Fruit fly (Drosophila melanogaster) whole organism, embryonic: ENCODE results near the gene CG14280.

Source experiments
- BEAF-32 ChIP-seq: fragments of 200-800 bp; sonication (Bioruptor generic); optimal IDR thresholded peaks from 3 replicates; lab custom pipeline; 2017; ENCODE audit warnings: missing biosample characterization, missing genetic modification characterization, mild to moderate bottlenecking, moderate library complexity, missing genetic modification reagents
- CG10209 ChIP-seq: fragments of 200-800 bp; sonication (Bioruptor generic); optimal IDR thresholded peaks from 3 replicates; lab custom pipeline; 2017; ENCODE audit warnings: missing biosample characterization, mild to moderate bottlenecking, missing genetic modification characterization, missing genetic modification reagents
- CG12299 ChIP-seq: fragments of 200-800 bp; sonication (Bioruptor generic); optimal IDR thresholded peaks from 2 replicates; lab custom pipeline; 2018; ENCODE audit warnings: missing biosample characterization, mild to moderate bottlenecking, missing genetic modification characterization
- CG12744 ChIP-seq: fragments of 200-800 bp; sonication (Bioruptor generic); optimal IDR thresholded peaks from 2 replicates; lab custom pipeline; 2016; ENCODE audit warnings: missing biosample characterization, missing genetic modification characterization
- CG14441 ChIP-seq: fragments of 200-800 bp; sonication (Bioruptor generic); IDR thresholded peaks from 2 replicates; pipeline ENCODE4 v1.3.6; 2022; ENCODE audit warnings: missing biosample characterization, missing genetic modification characterization
- CG14860 ChIP-seq: fragments of 200-800 bp; sonication (Bioruptor generic); IDR thresholded peaks from 3 replicates; pipeline ENCODE4 v1.3.6; 2022; ENCODE audit warnings: missing biosample characterization, missing genetic modification characterization; ENCODE audit not compliant: partially characterized antibody
- CG14965 ChIP-seq: fragments of 200-800 bp; sonication (Bioruptor generic); optimal IDR thresholded peaks from 2 replicates; lab custom pipeline; 2016; ENCODE audit warnings: missing biosample characterization, missing genetic modification characterization, borderline replicate concordance
- CG15269 ChIP-seq: fragments of 200-800 bp; sonication (Bioruptor generic); optimal IDR thresholded peaks from 2 replicates; lab custom pipeline; 2018; ENCODE audit warnings: missing biosample characterization, mild to moderate bottlenecking, missing genetic modification characterization, moderate library complexity
- CG17829 ChIP-seq: fragments of 200-800 bp; optimal IDR thresholded peaks from 2 replicates; lab custom pipeline; 2019; ENCODE audit warnings: missing biosample characterization, mild to moderate bottlenecking, missing genetic modification characterization, moderate library complexity
- CG2116 ChIP-seq: fragments of 200-800 bp; sonication (Bioruptor generic); optimal IDR thresholded peaks from 3 replicates; lab custom pipeline; 2018; ENCODE audit warnings: missing biosample characterization, mild to moderate bottlenecking, missing genetic modification characterization
- CG2712 ChIP-seq: fragments of 200-800 bp; optimal IDR thresholded peaks from 3 replicates; lab custom pipeline; 2019; ENCODE audit warnings: missing biosample characterization, mild to moderate bottlenecking, missing genetic modification characterization, moderate library complexity
- CG30431 ChIP-seq: fragments of 200-800 bp; sonication (Bioruptor generic); optimal IDR thresholded peaks from 2 replicates; lab custom pipeline; 2017; ENCODE audit warnings: missing biosample characterization, missing genetic modification characterization
- CG3065 ChIP-seq: fragments of 200-800 bp; sonication (Bioruptor generic); optimal IDR thresholded peaks from 2 replicates; lab custom pipeline; 2016; ENCODE audit warnings: missing biosample characterization, missing genetic modification characterization
- CG34376 ChIP-seq: fragments of 200-800 bp; sonication (Bioruptor generic); optimal IDR thresholded peaks from 2 replicates; lab custom pipeline; 2018; ENCODE audit warnings: missing biosample characterization, mild to moderate bottlenecking, missing genetic modification characterization
- CG34422 ChIP-seq: fragments of 200-800 bp; sonication (Bioruptor generic); IDR thresholded peaks from 3 replicates; pipeline ENCODE4 v1.3.6; 2022; ENCODE audit warnings: missing biosample characterization, missing genetic modification characterization
- CG43689 ChIP-seq: fragments of 200-800 bp; sonication (Bioruptor generic); IDR thresholded peaks from 2 replicates; pipeline ENCODE4 v1.3.6; 2022; ENCODE audit warnings: missing biosample characterization, missing genetic modification characterization
- CG4404 ChIP-seq: fragments of 200-800 bp; sonication (Bioruptor generic); IDR thresholded peaks from 2 replicates; pipeline ENCODE4 v1.3.6; 2022; ENCODE audit warnings: missing biosample characterization, missing genetic modification characterization
- CG4820 ChIP-seq: fragments of 200-800 bp; sonication (Bioruptor generic); optimal IDR thresholded peaks from 3 replicates; lab custom pipeline; 2016; ENCODE audit warnings: missing biosample characterization, missing genetic modification characterization
- CG4854 ChIP-seq: fragments of 200-800 bp; sonication (Bioruptor generic); optimal IDR thresholded peaks from 2 replicates; lab custom pipeline; 2016; ENCODE audit warnings: missing biosample characterization, missing genetic modification characterization, inconsistent platforms
- CG7786 ChIP-seq: fragments of 200-800 bp; sonication (Bioruptor generic); optimal IDR thresholded peaks from 2 replicates; lab custom pipeline; 2016; ENCODE audit warnings: missing biosample characterization, missing genetic modification characterization
- CG7839 ChIP-seq: fragments of 200-800 bp; sonication (Bioruptor generic); optimal IDR thresholded peaks from 3 replicates; lab custom pipeline; 2018; ENCODE audit warnings: missing biosample characterization, mild to moderate bottlenecking, missing genetic modification characterization, moderate library complexity
- CG8281 ChIP-seq: fragments of 200-800 bp; sonication (Bioruptor generic); optimal IDR thresholded peaks from 2 replicates; lab custom pipeline; 2018; ENCODE audit warnings: missing biosample characterization, mild to moderate bottlenecking, missing genetic modification characterization, moderate library complexity
- Dek ChIP-seq: fragments of 200-800 bp; sonication (Bioruptor generic); optimal IDR thresholded peaks from 3 replicates; lab custom pipeline; 2019; ENCODE audit warnings: missing biosample characterization, mild to moderate bottlenecking, missing genetic modification characterization, moderate library complexity
- Dfd ChIP-seq, 2 experiments: fragments of >200 bp; optimal IDR thresholded peaks; 2 replicates each; lab custom pipeline; 2017; ENCODE audit warnings: missing biosample characterization in 2 of 2, missing genetic modification characterization in 2 of 2
- Doc3 ChIP-seq: fragments of 200-800 bp; sonication (Bioruptor generic); IDR thresholded peaks from 3 replicates; pipeline ENCODE4 v1.3.6; 2022; ENCODE audit warnings: missing biosample characterization, missing genetic modification characterization; ENCODE audit not compliant: partially characterized antibody
- ERR ChIP-seq: fragments of 200-800 bp; sonication (Bioruptor generic); optimal IDR thresholded peaks from 2 replicates; lab custom pipeline; 2016; ENCODE audit warnings: missing biosample characterization, missing genetic modification characterization
- Eip74EF ChIP-seq, 2 experiments: fragments of 200-800 bp in 1 of 2; fragments of >200 bp in 1 of 2; sonication (Bioruptor generic) in 1 of 2; optimal IDR thresholded peaks; 2 replicates each; lab custom pipeline; 2017 to 2019; ENCODE audit warnings: missing biosample characterization in 2 of 2, missing genetic modification characterization in 2 of 2, mild to moderate bottlenecking in 1 of 2, moderate library complexity in 1 of 2
- Ets97D ChIP-seq: fragments of 200-800 bp; sonication (Bioruptor generic); optimal IDR thresholded peaks from 3 replicates; lab custom pipeline; 2016; ENCODE audit warnings: missing biosample characterization, missing genetic modification characterization
- Fer2 ChIP-seq: fragments of 200-800 bp; sonication (Bioruptor generic); optimal IDR thresholded peaks from 2 replicates; lab custom pipeline; 2018; ENCODE audit warnings: missing biosample characterization, mild to moderate bottlenecking, missing genetic modification characterization, moderate library complexity
- H15 ChIP-seq: fragments of 200-800 bp; sonication (Bioruptor generic); IDR thresholded peaks from 3 replicates; pipeline ENCODE4 v1.3.6; 2022; ENCODE audit warnings: missing biosample characterization, missing genetic modification characterization
- HmgZ ChIP-seq: fragments of 200-800 bp; sonication (Bioruptor generic); optimal IDR thresholded peaks from 2 replicates; lab custom pipeline; 2018; ENCODE audit warnings: missing biosample characterization, mild to moderate bottlenecking, missing genetic modification characterization
- NfI ChIP-seq: fragments of 200-800 bp; sonication (Bioruptor generic); optimal IDR thresholded peaks from 3 replicates; lab custom pipeline; 2018; ENCODE audit warnings: missing biosample characterization, mild to moderate bottlenecking, missing genetic modification characterization, moderate library complexity
- Sry-β ChIP-seq: fragments of 200-800 bp; sonication (Bioruptor generic); optimal IDR thresholded peaks from 2 replicates; lab custom pipeline; 2018; ENCODE audit warnings: missing biosample characterization, mild to moderate bottlenecking, missing genetic modification characterization, moderate library complexity
- Usf ChIP-seq: fragments of 200-800 bp; sonication (Bioruptor generic); optimal IDR thresholded peaks from 2 replicates; lab custom pipeline; 2017; ENCODE audit warnings: missing genotype, missing biosample characterization, missing genetic modification characterization
- amos ChIP-seq: fragments of 200-800 bp; sonication (Bioruptor generic); IDR thresholded peaks from 2 replicates; pipeline ENCODE4 v1.3.6; 2022; ENCODE audit warnings: missing biosample characterization, missing genetic modification characterization; ENCODE audit not compliant: partially characterized antibody
- aop ChIP-seq: fragments of 200-800 bp; sonication (Bioruptor generic); IDR thresholded peaks from 2 replicates; pipeline ENCODE4 v1.3.6; 2022; ENCODE audit warnings: missing biosample characterization, missing genetic modification characterization
- ase ChIP-seq: fragments of 200-800 bp; sonication (Bioruptor generic); IDR thresholded peaks from 3 replicates; pipeline ENCODE4 v1.3.6; 2022; ENCODE audit warnings: missing biosample characterization, missing genetic modification characterization
- fd3F ChIP-seq: fragments of 200-800 bp; sonication (Bioruptor generic); optimal IDR thresholded peaks from 2 replicates; lab custom pipeline; 2018; ENCODE audit warnings: missing biosample characterization, mild to moderate bottlenecking, missing genetic modification characterization, moderate library complexity
- grau ChIP-seq: fragments of 200-800 bp; optimal IDR thresholded peaks from 3 replicates; lab custom pipeline; 2019; ENCODE audit warnings: missing biosample characterization, mild to moderate bottlenecking, missing genetic modification characterization, moderate library complexity
- grn ChIP-seq: fragments of 200-800 bp; sonication (Bioruptor generic); optimal IDR thresholded peaks from 3 replicates; lab custom pipeline; 2017; ENCODE audit warnings: missing biosample characterization, missing genetic modification characterization
- gro ChIP-seq: fragments of 200-800 bp; sonication (Bioruptor generic); optimal IDR thresholded peaks from 2 replicates; lab custom pipeline; 2016; ENCODE audit warnings: missing biosample characterization, missing genetic modification characterization
- gt ChIP-seq: fragments of 200-800 bp; sonication (Bioruptor generic); IDR thresholded peaks from 2 replicates; pipeline ENCODE4 v1.3.6; 2022; ENCODE audit warnings: missing biosample characterization, missing genetic modification characterization
- ham ChIP-seq: fragments of 200-800 bp; sonication (Bioruptor generic); IDR thresholded peaks from 2 replicates; pipeline ENCODE4 v1.3.6; 2022; ENCODE audit warnings: missing biosample characterization, missing genetic modification characterization
- inv ChIP-seq: fragments of 200-800 bp; sonication (Bioruptor generic); IDR thresholded peaks from 2 replicates; pipeline ENCODE4 v1.3.6; 2022; ENCODE audit warnings: missing biosample characterization, missing genetic modification characterization; ENCODE audit not compliant: partially characterized antibody
- oc ChIP-seq: fragments of 200-800 bp; sonication (Bioruptor generic); optimal IDR thresholded peaks from 2 replicates; lab custom pipeline; 2018; ENCODE audit warnings: missing biosample characterization, mild to moderate bottlenecking, missing genetic modification characterization, moderate library complexity
- pros ChIP-seq: fragments of 200-800 bp; sonication (Bioruptor generic); optimal IDR thresholded peaks from 3 replicates; lab custom pipeline; 2019; ENCODE audit warnings: missing biosample characterization, mild to moderate bottlenecking, missing genetic modification characterization, moderate library complexity
- slou ChIP-seq: fragments of 200-800 bp; sonication (Bioruptor generic); optimal IDR thresholded peaks from 3 replicates; lab custom pipeline; 2016; ENCODE audit warnings: missing biosample characterization, missing genetic modification characterization
- stc ChIP-seq: fragments of 200-800 bp; sonication (Bioruptor generic); IDR thresholded peaks from 2 replicates; pipeline ENCODE4 v1.3.6; 2022; ENCODE audit warnings: missing biosample characterization, missing genetic modification characterization
- unpg ChIP-seq: fragments of 200-800 bp; sonication (Bioruptor generic); optimal IDR thresholded peaks from 3 replicates; lab custom pipeline; 2018; ENCODE audit warnings: missing biosample characterization, mild to moderate bottlenecking, missing genetic modification characterization, moderate library complexity
- vnd ChIP-seq: fragments of 200-800 bp; sonication (Bioruptor generic); IDR thresholded peaks from 3 replicates; pipeline ENCODE4 v1.3.6; 2022; ENCODE audit warnings: missing biosample characterization, missing genetic modification characterization; ENCODE audit not compliant: partially characterized antibody
- vvl ChIP-seq: fragments of 200-800 bp; sonication (Bioruptor generic); IDR thresholded peaks from 2 replicates; pipeline ENCODE4 v1.3.6; 2022; ENCODE audit warnings: missing biosample characterization, missing genetic modification characterization

Gene CG14280

dm6 chr3R:19223369-19223768, 33.2 kb upstream of the CG14280 start:
- no peak for TF ChIP-seq CG4404 (GFP tag; lab: Robert Waterston, UW)
- no peak for TF ChIP-seq CG7839 (tag; lab: Kevin White, UChicago)
- TF ChIP-seq Doc3 (GFP tag; lab: Robert Waterston, UW), result no peak
- no peak for TF ChIP-seq CG17829 (tag; lab: Kevin White, UChicago)
- TF ChIP-seq CG15269, result peak; percentile 41
- TF ChIP-seq amos (GFP tag; lab: Robert Waterston, UW), result no peak
- TF ChIP-seq aop (GFP tag; lab: Robert Waterston, UW), result no peak
- no peak for TF ChIP-seq CG4820 (GFP tag; lab: Kevin White, UChicago)
- no peak for TF ChIP-seq gt (GFP tag; lab: Robert Waterston, UW)
- no peak for TF ChIP-seq vnd
- TF ChIP-seq CG43689 (GFP tag; lab: Robert Waterston, UW), result no peak
- TF ChIP-seq CG34376, result peak; percentile 90
- no peak for TF ChIP-seq CG12299 (tag; lab: Kevin White, UChicago)
- no peak for TF ChIP-seq CG2116 (GFP tag; lab: Kevin White, UChicago)
- no peak for TF ChIP-seq BEAF-32 (GFP tag; lab: Kevin White, UChicago)
- TF ChIP-seq CG10209 (GFP tag; lab: Kevin White, UChicago), result no peak
- no peak for TF ChIP-seq slou (GFP tag; lab: Kevin White, UChicago)
- no peak for TF ChIP-seq Usf (GFP tag; lab: Kevin White, UChicago)
- peak in 1 of 2 experiments; percentile 59 for TF ChIP-seq Eip74EF (GFP tag; optimal IDR thresholded peaks at IDR 0.05; lab: Kevin White, UChicago)
- TF ChIP-seq ase (GFP tag; lab: Robert Waterston, UW), result no peak
- TF ChIP-seq CG12744 (GFP tag; lab: Kevin White, UChicago), result no peak
- no peak for TF ChIP-seq ERR (GFP tag; lab: Kevin White, UChicago)
- no peak for TF ChIP-seq CG7786 (GFP tag; lab: Kevin White, UChicago)
- no peak for TF ChIP-seq oc
- 0 out of 2 replicates have a peak, but pooled peaks have one; percentile 29 for TF ChIP-seq CG14441 (GFP tag; lab: Robert Waterston, UW)
- no peak for TF ChIP-seq CG34422 (GFP tag; lab: Robert Waterston, UW)
- TF ChIP-seq H15 (GFP tag; lab: Robert Waterston, UW), result no peak
- no peak for TF ChIP-seq CG14860
- no peak for TF ChIP-seq NfI
- TF ChIP-seq Ets97D (GFP tag; lab: Kevin White, UChicago), result no peak
- no peak for TF ChIP-seq Dek
- TF ChIP-seq inv (GFP tag; lab: Robert Waterston, UW), result 0 out of 2 replicates have a peak, but pooled peaks have one; percentile 11
- TF ChIP-seq gro (GFP tag; lab: Kevin White, UChicago), result peak; percentile 62
- no peak for TF ChIP-seq ham (GFP tag; lab: Robert Waterston, UW)
- no peak for TF ChIP-seq grau (tag; lab: Kevin White, UChicago)
- peak; percentile 56 for TF ChIP-seq HmgZ
- TF ChIP-seq unpg (GFP tag; lab: Kevin White, UChicago), result no peak
- TF ChIP-seq fd3F (GFP tag; lab: Kevin White, UChicago), result no peak
- no peak for TF ChIP-seq Sry-β (GFP tag; lab: Kevin White, UChicago)
- TF ChIP-seq grn (GFP tag; lab: Kevin White, UChicago), result peak; percentile 45
- TF ChIP-seq vvl, result peak; percentile 20; the same call in 1 of the 2 replicates
- peak; percentile 18 for TF ChIP-seq Fer2 (tag; lab: Kevin White, UChicago)
- TF ChIP-seq stc (GFP tag; lab: Robert Waterston, UW), result no peak
- no peak for TF ChIP-seq Dfd (GFP tag; optimal IDR thresholded peaks at IDR 0.05; lab: Kevin White, UChicago)
- no peak for TF ChIP-seq CG3065 (GFP tag; lab: Kevin White, UChicago)
- TF ChIP-seq CG14965 (GFP tag; lab: Kevin White, UChicago), result no peak
- TF ChIP-seq CG4854 (GFP tag; lab: Kevin White, UChicago), result no peak
- TF ChIP-seq CG2712 (tag; lab: Kevin White, UChicago), result no peak
- TF ChIP-seq pros (GFP tag; lab: Kevin White, UChicago), result no peak
- no peak for TF ChIP-seq CG8281
- TF ChIP-seq CG30431 (GFP tag; lab: Kevin White, UChicago), result no peak
